Fruit fly (Drosophila melanogaster): Measurements from ENCODE around the gene CG12499.
A peak's percentile ranks its signal among the peaks of the same experiment; 100 is the strongest.

The CG12499 gene

dm6 chr3R:22421618-22422017 lies 24.8 kb downstream of the CG12499 start (continued):
- TF ChIP-seq CG12236 (GFP tag; optimal IDR thresholded peaks at IDR 0.05) (no peak), prd (optimal IDR thresholded peaks at IDR 0.05) (no peak), prd (GFP tag; IDR thresholded peaks at IDR 0.05) (peak; percentile 82), Dll (GFP tag; IDR thresholded peaks at IDR 0.05; ENCODE audit: partially characterized antibody) (no peak), bigmax (GFP tag; optimal IDR thresholded peaks at IDR 0.05) (no peak), Max (GFP tag; optimal IDR thresholded peaks at IDR 0.05) (no peak), gsb-n (tag; optimal IDR thresholded peaks at IDR 0.05) (no peak), Sox102F (GFP tag; optimal IDR thresholded peaks at IDR 0.05) (no peak), CG12659 (GFP tag; optimal IDR thresholded peaks at IDR 0.05) (peak; percentile 44), Hmx (GFP tag; optimal IDR thresholded peaks at IDR 0.05) (no peak), CG18476 (GFP tag; optimal IDR thresholded peaks at IDR 0.05) (peak; percentile 0), Xrp1 (GFP tag; IDR thresholded peaks at IDR 0.05) (peak; percentile 78), slou (GFP tag; optimal IDR thresholded peaks at IDR 0.05) (peak; percentile 17), Sry-β (GFP tag; optimal IDR thresholded peaks at IDR 0.05) (no peak), maf-S (GFP tag; optimal IDR thresholded peaks at IDR 0.05) (peak; percentile 44), CG17829 (tag; optimal IDR thresholded peaks at IDR 0.05) (peak; percentile 41), YL-1 (GFP tag; optimal IDR thresholded peaks at IDR 0.05) (no peak), PHDP (tag; optimal IDR thresholded peaks at IDR 0.05) (peak; percentile 67), tin (GFP tag; optimal IDR thresholded peaks at IDR 0.05) (peak; percentile 59), danr (GFP tag; IDR thresholded peaks at IDR 0.05) (peak; percentile 64; the same call in 1 of the 2 replicates), Hr78 (GFP tag; optimal IDR thresholded peaks at IDR 0.05) (no peak), nmo (GFP tag; optimal IDR thresholded peaks at IDR 0.05) (peak; percentile 71), CG8924 (tag; optimal IDR thresholded peaks at IDR 0.05) (no peak), CG6689 (GFP tag; IDR thresholded peaks at IDR 0.05) (peak; percentile 71), Eip74EF (GFP tag; optimal IDR thresholded peaks at IDR 0.05) (peak in 1 of 2 experiments; percentile 40), CG9215 (GFP tag; IDR thresholded peaks at IDR 0.05) (peak; percentile 68), CG9437 (GFP tag; optimal IDR thresholded peaks at IDR 0.05) (no peak), chif (GFP tag; optimal IDR thresholded peaks at IDR 0.05) (peak; percentile 24 to 51), Awh (GFP tag; IDR thresholded peaks at IDR 0.05) (0 out of 2 replicates have a peak, but pooled peaks have one; percentile 50), NfI (GFP tag; optimal IDR thresholded peaks at IDR 0.05) (peak; percentile 59), CG10654 (GFP tag; optimal IDR thresholded peaks at IDR 0.05) (peak; percentile 3), CG12071 (GFP tag; optimal IDR thresholded peaks at IDR 0.05) (no peak), eve (GFP tag; optimal IDR thresholded peaks at IDR 0.05) (no peak), oc (tag; optimal IDR thresholded peaks at IDR 0.05) (no peak), her (GFP tag; optimal IDR thresholded peaks at IDR 0.05) (peak; percentile 21), CG7271 (tag; optimal IDR thresholded peaks at IDR 0.05) (no peak), CG3838 (GFP tag; optimal IDR thresholded peaks at IDR 0.05) (no peak), hth (optimal IDR thresholded peaks at IDR 0.05) (no peak), usp (GFP tag; optimal IDR thresholded peaks at IDR 0.05) (no peak), pb (GFP tag; optimal IDR thresholded peaks at IDR 0.05) (peak; percentile 42), amos (GFP tag; IDR thresholded peaks at IDR 0.05; ENCODE audit: partially characterized antibody) (no peak), MESR4 (GFP tag; optimal IDR thresholded peaks at IDR 0.05) (no peak), CG11696 (GFP tag; IDR thresholded peaks at IDR 0.05) (peak; percentile 43; the same call in 1 of the 2 replicates), Dip2 (GFP tag; IDR thresholded peaks at IDR 0.05) (no peak), zfh2 (GFP tag; optimal IDR thresholded peaks at IDR 0.05) (peak; percentile 32), shn (GFP tag; optimal IDR thresholded peaks at IDR 0.05) (no peak), CG12744 (GFP tag; optimal IDR thresholded peaks at IDR 0.05) (peak; percentile 10), az2 (GFP tag; optimal IDR thresholded peaks at IDR 0.05) (peak; percentile 56), CG33557 (GFP tag; optimal IDR thresholded peaks at IDR 0.05) (peak; percentile 32), wek (GFP tag; optimal IDR thresholded peaks at IDR 0.05) (no peak), Usf (GFP tag; optimal IDR thresholded peaks at IDR 0.05) (no peak)
